Fruit fly (Drosophila melanogaster) whole organism, embryonic: ENCODE data around the gene BthD.

ENCODE experiments used
- BEAF-32 ChIP-seq: fragments of 200-800 bp; sonication (Bioruptor generic); optimal IDR thresholded peaks from 3 replicates; lab custom pipeline; 2017; ENCODE audit warnings: missing biosample characterization, missing genetic modification characterization, mild to moderate bottlenecking, moderate library complexity, missing genetic modification reagents
- CG10565 ChIP-seq: fragments of 200-800 bp; sonication (Bioruptor generic); optimal IDR thresholded peaks from 3 replicates; lab custom pipeline; 2016; ENCODE audit warnings: missing biosample characterization, mild to moderate bottlenecking, missing genetic modification characterization
- CG11504 ChIP-seq: fragments of 200-800 bp; sonication (Bioruptor generic); optimal IDR thresholded peaks from 3 replicates; lab custom pipeline; 2019; ENCODE audit warnings: missing biosample characterization, mild to moderate bottlenecking, missing genetic modification characterization, moderate library complexity
- CG13287 ChIP-seq: fragments of 200-800 bp; sonication (Bioruptor generic); IDR thresholded peaks from 2 replicates; pipeline ENCODE4 v1.3.6; 2022; ENCODE audit warnings: missing biosample characterization, missing genetic modification characterization; ENCODE audit not compliant: partially characterized antibody
- CG14860 ChIP-seq: fragments of 200-800 bp; sonication (Bioruptor generic); IDR thresholded peaks from 3 replicates; pipeline ENCODE4 v1.3.6; 2022; ENCODE audit warnings: missing biosample characterization, missing genetic modification characterization; ENCODE audit not compliant: partially characterized antibody
- CG15514 ChIP-seq: fragments of 200-800 bp; sonication (Bioruptor generic); optimal IDR thresholded peaks from 3 replicates; lab custom pipeline; 2017; ENCODE audit warnings: missing biosample characterization, missing genetic modification characterization, mild to moderate bottlenecking, moderate library complexity, missing genetic modification reagents
- CG17359 ChIP-seq: fragments of 200-800 bp; sonication (Bioruptor generic); optimal IDR thresholded peaks from 3 replicates; lab custom pipeline; 2018; ENCODE audit warnings: missing biosample characterization, mild to moderate bottlenecking, missing genetic modification characterization, moderate library complexity
- CG2712 ChIP-seq: fragments of 200-800 bp; optimal IDR thresholded peaks from 3 replicates; lab custom pipeline; 2019; ENCODE audit warnings: missing biosample characterization, mild to moderate bottlenecking, missing genetic modification characterization, moderate library complexity
- CG30020 ChIP-seq: fragments of 200-800 bp; optimal IDR thresholded peaks from 2 replicates; lab custom pipeline; 2019; ENCODE audit warnings: missing biosample characterization, mild to moderate bottlenecking, missing genetic modification characterization, moderate library complexity
- CG30403 ChIP-seq: fragments of 200-800 bp; sonication (Bioruptor generic); optimal IDR thresholded peaks from 3 replicates; lab custom pipeline; 2016; ENCODE audit warnings: missing biosample characterization, missing genetic modification characterization
- CG33213 ChIP-seq: fragments of 200-800 bp; sonication (Bioruptor generic); optimal IDR thresholded peaks from 3 replicates; lab custom pipeline; 2016; ENCODE audit warnings: missing biosample characterization, missing genetic modification characterization
- CG4424 ChIP-seq: fragments of 200-800 bp; sonication (Bioruptor generic); optimal IDR thresholded peaks from 3 replicates; lab custom pipeline; 2016; ENCODE audit warnings: missing biosample characterization, missing genetic modification characterization
- CG4707 ChIP-seq: fragments of 200-800 bp; sonication (Bioruptor generic); optimal IDR thresholded peaks from 2 replicates; lab custom pipeline; 2018; ENCODE audit warnings: missing biosample characterization, mild to moderate bottlenecking, missing genetic modification characterization, moderate library complexity
- CG9727 ChIP-seq: fragments of 200-800 bp; sonication (Bioruptor generic); optimal IDR thresholded peaks from 3 replicates; lab custom pipeline; 2017; ENCODE audit warnings: missing biosample characterization, mild to moderate bottlenecking, missing genetic modification characterization
- CTCF ChIP-seq: fragments of 200-800 bp; sonication (Bioruptor generic); optimal IDR thresholded peaks from 2 replicates; lab custom pipeline; 2017; ENCODE audit warnings: missing biosample characterization, mild to moderate bottlenecking, missing genetic modification characterization, moderate library complexity
- Deaf1 ChIP-seq: fragments of 200-800 bp; optimal IDR thresholded peaks from 3 replicates; lab custom pipeline; 2019; ENCODE audit warnings: missing biosample characterization, mild to moderate bottlenecking, missing genetic modification characterization, moderate library complexity
- Dref ChIP-seq: fragments of 200-800 bp; sonication (Bioruptor generic); IDR thresholded peaks from 2 replicates; pipeline ENCODE4 v1.3.6; 2022; ENCODE audit warnings: missing biosample characterization, missing genetic modification characterization
- Hmr ChIP-seq: fragments of 200-800 bp; sonication (Bioruptor generic); optimal IDR thresholded peaks from 3 replicates; lab custom pipeline; 2017; ENCODE audit warnings: mild to moderate bottlenecking, missing biosample characterization, missing genetic modification reagents, missing genetic modification characterization
- MESR4 ChIP-seq: fragments of 200-800 bp; sonication (Bioruptor generic); optimal IDR thresholded peaks from 2 replicates; lab custom pipeline; 2018; ENCODE audit warnings: missing biosample characterization, mild to moderate bottlenecking, missing genetic modification characterization, moderate library complexity
- Max ChIP-seq: fragments of 200-800 bp; sonication (Bioruptor generic); optimal IDR thresholded peaks from 2 replicates; lab custom pipeline; 2016; ENCODE audit warnings: missing biosample characterization, mild to moderate bottlenecking, missing genetic modification characterization
- Med ChIP-seq: fragments of 200-800 bp; sonication (Bioruptor generic); peaks from one replicate; lab custom pipeline; 2016; ENCODE audit warnings: missing biosample characterization, missing genetic modification characterization, mild to moderate bottlenecking, inconsistent platforms, moderate library complexity
- NC2β ChIP-seq: fragments of 200-800 bp; sonication (Bioruptor generic); optimal IDR thresholded peaks from 2 replicates; lab custom pipeline; 2016; ENCODE audit warnings: missing biosample characterization, missing genetic modification characterization
- Opbp ChIP-seq: fragments of 200-800 bp; sonication (Bioruptor generic); IDR thresholded peaks from 3 replicates; pipeline ENCODE4 v1.3.6; 2022; ENCODE audit warnings: missing biosample characterization, missing genetic modification characterization; ENCODE audit not compliant: partially characterized antibody
- PHDP ChIP-seq: fragments of 200-800 bp; sonication (Bioruptor generic); optimal IDR thresholded peaks from 3 replicates; lab custom pipeline; 2018; ENCODE audit warnings: missing biosample characterization, mild to moderate bottlenecking, missing genetic modification characterization, moderate library complexity
- Scr ChIP-seq: fragments of 200-800 bp; sonication (Bioruptor generic); IDR thresholded peaks from 2 replicates; pipeline ENCODE4 v1.3.6; 2022; ENCODE audit warnings: missing biosample characterization, missing genetic modification characterization; ENCODE audit not compliant: partially characterized antibody
- Sry-δ ChIP-seq: fragments of 200-800 bp; sonication (Bioruptor generic); optimal IDR thresholded peaks from 2 replicates; lab custom pipeline; 2016; ENCODE audit warnings: missing biosample characterization, missing genetic modification characterization
- bsh ChIP-seq, 2 experiments: fragments of 200-800 bp; sonication (Bioruptor generic); optimal IDR thresholded peaks; 2 replicates each; lab custom pipeline; 2017 to 2018; ENCODE audit warnings: mild to moderate bottlenecking in 2 of 2, missing biosample characterization in 2 of 2, missing genetic modification characterization in 2 of 2, moderate library complexity in 1 of 2
- crp ChIP-seq, 2 experiments: fragments of 200-800 bp; sonication (Bioruptor generic); optimal IDR thresholded peaks; 2 replicates in 1 of 2; 3 replicates in 1 of 2; lab custom pipeline; 2017; ENCODE audit warnings: missing biosample characterization in 2 of 2, missing genetic modification characterization in 2 of 2, mild to moderate bottlenecking in 1 of 2, moderate library complexity in 1 of 2
- dati ChIP-seq: fragments of 200-800 bp; sonication (Bioruptor generic); IDR thresholded peaks from 2 replicates; pipeline ENCODE4 v1.3.6; 2022; ENCODE audit warnings: missing biosample characterization, missing genetic modification characterization
- ems ChIP-seq: fragments of 200-800 bp; sonication (Bioruptor generic); optimal IDR thresholded peaks from 3 replicates; lab custom pipeline; 2016; ENCODE audit warnings: missing biosample characterization, missing genetic modification characterization
- exex ChIP-seq: fragments of 200-800 bp; sonication (Bioruptor generic); optimal IDR thresholded peaks from 4 replicates; lab custom pipeline; 2018; ENCODE audit warnings: missing biosample characterization, mild to moderate bottlenecking, missing genetic modification characterization, moderate library complexity
- insv ChIP-seq, 2 experiments: fragments of 200-800 bp; sonication (Bioruptor generic); optimal IDR thresholded peaks; 3 replicates each; lab custom pipeline; 2016 to 2018; ENCODE audit warnings: missing biosample characterization in 2 of 2, missing genetic modification characterization in 2 of 2
- kah ChIP-seq: fragments of 200-800 bp; sonication (Bioruptor generic); optimal IDR thresholded peaks from 2 replicates; lab custom pipeline; 2018; ENCODE audit warnings: missing biosample characterization, mild to moderate bottlenecking, missing genetic modification characterization
- lilli ChIP-seq: fragments of 200-800 bp; sonication (Bioruptor generic); optimal IDR thresholded peaks from 3 replicates; lab custom pipeline; 2016; ENCODE audit warnings: missing biosample characterization, missing genetic modification characterization
- lmd ChIP-seq: fragments of 200-800 bp; sonication (Bioruptor generic); IDR thresholded peaks from 2 replicates; pipeline ENCODE4 v1.3.6; 2022; ENCODE audit warnings: missing biosample characterization, missing genetic modification characterization
- phol ChIP-seq: fragments of 200-800 bp; sonication (Bioruptor generic); optimal IDR thresholded peaks from 3 replicates; lab custom pipeline; 2018; ENCODE audit warnings: missing biosample characterization, mild to moderate bottlenecking, missing genetic modification characterization, moderate library complexity
- pzg ChIP-seq: fragments of 200-800 bp; sonication (Bioruptor generic); optimal IDR thresholded peaks from 3 replicates; lab custom pipeline; 2018; ENCODE audit warnings: missing biosample characterization, mild to moderate bottlenecking, missing genetic modification characterization, moderate library complexity
- row ChIP-seq: fragments of 200-800 bp; sonication (Bioruptor generic); IDR thresholded peaks from 3 replicates; pipeline ENCODE4 v1.3.6; 2022; ENCODE audit warnings: missing biosample characterization, missing genetic modification characterization
- scrt ChIP-seq: fragments of 200-800 bp; sonication (Bioruptor generic); optimal IDR thresholded peaks from 2 replicates; lab custom pipeline; 2018; ENCODE audit warnings: missing biosample characterization, mild to moderate bottlenecking, missing genetic modification characterization, moderate library complexity
- sd ChIP-seq: fragments of 200-800 bp; sonication (Bioruptor generic); optimal IDR thresholded peaks from 3 replicates; lab custom pipeline; 2018; ENCODE audit warnings: missing biosample characterization, mild to moderate bottlenecking, missing genetic modification characterization, moderate library complexity
- sens ChIP-seq: fragments of 200-800 bp; sonication (Bioruptor generic); peaks from one replicate; lab custom pipeline; 2016; ENCODE audit warnings: missing biosample characterization, missing genetic modification characterization
- sens-2 ChIP-seq: fragments of 200-800 bp; sonication (Bioruptor generic); IDR thresholded peaks from 2 replicates; pipeline ENCODE4 v1.3.6; 2022; ENCODE audit warnings: missing biosample characterization, missing genetic modification characterization
- tna ChIP-seq: fragments of 200-800 bp; sonication (Bioruptor generic); IDR thresholded peaks from 2 replicates; pipeline ENCODE4 v1.3.6; 2022; ENCODE audit warnings: missing biosample characterization, missing genetic modification characterization; ENCODE audit not compliant: partially characterized antibody
- tx ChIP-seq: fragments of 200-800 bp; sonication (Bioruptor generic); optimal IDR thresholded peaks from 2 replicates; lab custom pipeline; 2016; ENCODE audit warnings: missing biosample characterization, missing genetic modification characterization
- unc-4 ChIP-seq: fragments of 200-800 bp; sonication (Bioruptor generic); IDR thresholded peaks from 2 replicates; pipeline ENCODE4 v1.3.6; 2022; ENCODE audit warnings: missing biosample characterization, missing genetic modification characterization; ENCODE audit not compliant: partially characterized antibody
- wek ChIP-seq: fragments of 200-800 bp; sonication (Bioruptor generic); optimal IDR thresholded peaks from 3 replicates; lab custom pipeline; 2018; ENCODE audit warnings: missing biosample characterization, mild to moderate bottlenecking, missing genetic modification characterization, moderate library complexity
- wor ChIP-seq: fragments of 200-800 bp; sonication (Bioruptor generic); IDR thresholded peaks from 2 replicates; pipeline ENCODE4 v1.3.6; 2022; ENCODE audit warnings: missing biosample characterization, missing genetic modification characterization

Gene BthD

DNA sequence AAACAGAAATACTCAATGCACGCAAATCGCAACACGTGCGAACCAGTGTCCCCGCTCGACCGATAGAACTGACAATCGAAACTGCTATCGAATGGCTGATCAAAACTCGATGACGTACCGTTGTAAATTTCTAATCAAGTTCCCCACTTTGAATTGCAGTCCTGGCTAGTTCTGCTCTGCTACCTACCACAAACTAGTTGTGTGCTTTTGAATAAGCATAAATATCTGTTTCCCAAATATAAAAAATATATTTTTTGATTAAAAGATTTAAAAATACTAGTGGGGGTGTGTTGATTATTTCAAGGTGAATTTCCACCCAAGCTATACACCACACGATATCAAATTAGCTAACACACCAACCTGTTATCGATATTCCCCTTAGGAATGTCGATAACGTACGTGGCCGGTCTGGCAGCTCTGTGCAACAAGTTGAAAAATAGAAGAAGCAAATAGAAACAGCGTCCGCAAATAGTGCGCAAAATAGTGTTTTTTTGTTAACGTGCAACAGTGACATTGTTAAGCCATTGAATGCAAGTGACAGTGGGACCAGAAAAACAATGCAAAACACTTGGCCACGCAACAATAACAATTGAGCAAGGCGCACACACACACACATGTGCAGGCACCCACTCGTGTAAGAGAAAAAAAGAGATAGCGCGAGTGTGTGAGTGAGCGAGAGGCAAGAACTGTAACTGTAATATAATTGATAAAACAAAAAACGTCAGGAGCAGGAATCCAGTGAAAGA is 12.6 kb downstream of the BthD start, which contains the start of the genes CG2691 and NFAT (continued):
- TF ChIP-seq Scr (peak; percentile 65), NC2β (GFP tag; lab: Kevin White, UChicago) (peak; percentile 5), crp (GFP tag; optimal IDR thresholded peaks at IDR 0.05; lab: Kevin White, UChicago) (no peak), wek (GFP tag; lab: Kevin White, UChicago) (no peak), row (GFP tag; lab: Robert Waterston, UW) (peak; percentile 14; the same call in 1 of the 3 replicates), lmd (GFP tag; lab: Robert Waterston, UW) (no peak), wor (GFP tag; lab: Robert Waterston, UW) (no peak), BEAF-32 (GFP tag; lab: Kevin White, UChicago) (peak; percentile 74), Dref (GFP tag; lab: Robert Waterston, UW) (peak; percentile 94), unc-4 (GFP tag; lab: Robert Waterston, UW) (peak; percentile 58), kah (GFP tag; lab: Kevin White, UChicago) (peak; percentile 51), Sry-δ (GFP tag; lab: Kevin White, UChicago) (peak; percentile 63), tx (GFP tag; lab: Kevin White, UChicago) (no peak), MESR4 (GFP tag; lab: Kevin White, UChicago) (peak; percentile 78), ems (GFP tag; lab: Kevin White, UChicago) (no peak), PHDP (tag; lab: Kevin White, UChicago) (no peak), exex (tag; lab: Kevin White, UChicago) (peak; percentile 1), Opbp (GFP tag; lab: Robert Waterston, UW) (0 out of 3 replicates have a peak, but pooled peaks have one; percentile 28), phol (tag; lab: Kevin White, UChicago) (peak; percentile 41), dati (no peak), tna (GFP tag; lab: Robert Waterston, UW) (peak; percentile 48), sens (peak; percentile 79), scrt (GFP tag; lab: Kevin White, UChicago) (peak; percentile 98), lilli (peak; percentile 11), bsh (GFP tag; optimal IDR thresholded peaks at IDR 0.05; lab: Kevin White, UChicago) (peak in 1 of 2 experiments; percentile 40), CG33213 (GFP tag; lab: Kevin White, UChicago) (peak; percentile 8), pzg (GFP tag; lab: Kevin White, UChicago) (peak; percentile 87), CG13287 (peak; percentile 69), CG4424 (GFP tag; lab: Kevin White, UChicago) (peak; percentile 7), CG30403 (GFP tag; lab: Kevin White, UChicago) (peak; percentile 6), CG14860 (GFP tag; lab: Robert Waterston, UW) (peak; percentile 61; the same call in 2 of the 3 replicates), CTCF (peak; percentile 49), Med (peak; percentile 73), sens-2 (no peak), CG9727 (GFP tag; lab: Kevin White, UChicago) (peak; percentile 1), CG4707 (no peak), CG17359 (no peak), insv (GFP tag; optimal IDR thresholded peaks at IDR 0.05; lab: Kevin White, UChicago) (peak in 1 of 2 experiments; percentile 27), sd (peak; percentile 99), CG30020 (peak; percentile 0), Hmr (GFP tag; lab: Kevin White, UChicago) (peak; percentile 7), CG15514 (GFP tag; lab: Kevin White, UChicago) (peak; percentile 93), CG11504 (tag; lab: Kevin White, UChicago) (peak; percentile 28), Deaf1 (peak; percentile 8), CG2712 (tag; lab: Kevin White, UChicago) (no peak), CG10565 (GFP tag; lab: Kevin White, UChicago) (no peak), Max (peak; percentile 66)
